Fruit fly (Drosophila melanogaster) whole organism, embryonic: ENCODE data around the gene CG7650.
A peak's percentile ranks its signal among the peaks of the same experiment; 100 is the strongest.

Source experiments
- BEAF-32 ChIP-seq: fragments of 200-800 bp; sonication (Bioruptor generic); optimal IDR thresholded peaks from 3 replicates; lab custom pipeline; 2017; ENCODE audit warnings: missing biosample characterization, missing genetic modification characterization, mild to moderate bottlenecking, moderate library complexity, missing genetic modification reagents
- Bgb ChIP-seq: fragments of 200-800 bp; sonication (Bioruptor generic); IDR thresholded peaks from 2 replicates; pipeline ENCODE4 v1.3.6; 2022; ENCODE audit warnings: missing biosample characterization, missing genetic modification characterization; ENCODE audit not compliant: partially characterized antibody
- CG10462 ChIP-seq: fragments of 200-800 bp; sonication (Bioruptor generic); optimal IDR thresholded peaks from 2 replicates; lab custom pipeline; 2016; ENCODE audit warnings: missing biosample characterization, missing genetic modification characterization
- CG10543 ChIP-seq: fragments of 200-800 bp; sonication (Bioruptor generic); optimal IDR thresholded peaks from 3 replicates; lab custom pipeline; 2017; ENCODE audit warnings: missing biosample characterization, mild to moderate bottlenecking, missing genetic modification characterization, moderate library complexity
- CG11723 ChIP-seq: fragments of 200-800 bp; sonication (Bioruptor generic); optimal IDR thresholded peaks from 2 replicates; lab custom pipeline; 2017; ENCODE audit warnings: missing biosample characterization, mild to moderate bottlenecking, missing genetic modification characterization
- CG12104 ChIP-seq: fragments of 200-800 bp; sonication (Bioruptor generic); optimal IDR thresholded peaks from 3 replicates; lab custom pipeline; 2016; ENCODE audit warnings: missing biosample characterization, missing genetic modification characterization
- CG12155 ChIP-seq: fragments of 200-800 bp; sonication (Bioruptor generic); optimal IDR thresholded peaks from 3 replicates; lab custom pipeline; 2016; ENCODE audit warnings: missing biosample characterization, missing genetic modification characterization
- CG12769 ChIP-seq: fragments of 200-800 bp; sonication (Bioruptor generic); optimal IDR thresholded peaks from 2 replicates; lab custom pipeline; 2019; ENCODE audit warnings: missing biosample characterization, mild to moderate bottlenecking, missing genetic modification characterization, moderate library complexity
- CG13296 ChIP-seq: fragments of 200-800 bp; sonication (Bioruptor generic); optimal IDR thresholded peaks from 3 replicates; lab custom pipeline; 2018; ENCODE audit warnings: missing biosample characterization, mild to moderate bottlenecking, missing genetic modification characterization
- CG14014 ChIP-seq: fragments of 200-800 bp; sonication (Bioruptor generic); IDR thresholded peaks from 2 replicates; pipeline ENCODE4 v1.3.6; 2022; ENCODE audit warnings: missing biosample characterization, missing genetic modification characterization
- CG15479 ChIP-seq: fragments of 200-800 bp; sonication (Bioruptor generic); optimal IDR thresholded peaks from 3 replicates; lab custom pipeline; 2019; ENCODE audit warnings: missing biosample characterization, mild to moderate bottlenecking, missing genetic modification characterization, moderate library complexity
- CG1603 ChIP-seq: fragments of 200-800 bp; sonication (Bioruptor generic); optimal IDR thresholded peaks from 2 replicates; lab custom pipeline; 2019; ENCODE audit warnings: missing biosample characterization, mild to moderate bottlenecking, missing genetic modification characterization, moderate library complexity
- CG31441 ChIP-seq: fragments of 200-800 bp; sonication (Bioruptor generic); IDR thresholded peaks from 2 replicates; pipeline ENCODE4 v1.3.6; 2022; ENCODE audit warnings: missing biosample characterization, missing genetic modification characterization
- CG33557 ChIP-seq: fragments of 200-800 bp; sonication (Bioruptor generic); optimal IDR thresholded peaks from 2 replicates; lab custom pipeline; 2019; ENCODE audit warnings: missing biosample characterization, mild to moderate bottlenecking, missing genetic modification characterization, moderate library complexity
- CG3847 ChIP-seq: fragments of 200-800 bp; sonication (Bioruptor generic); IDR thresholded peaks from 2 replicates; pipeline ENCODE4 v1.3.6; 2022; ENCODE audit warnings: missing biosample characterization, missing genetic modification characterization
- CG4617 ChIP-seq: fragments of 200-800 bp; sonication (Bioruptor generic); optimal IDR thresholded peaks from 3 replicates; lab custom pipeline; 2016; ENCODE audit warnings: missing biosample characterization, missing genetic modification characterization, borderline replicate concordance
- CG4707 ChIP-seq: fragments of 200-800 bp; sonication (Bioruptor generic); optimal IDR thresholded peaks from 2 replicates; lab custom pipeline; 2018; ENCODE audit warnings: missing biosample characterization, mild to moderate bottlenecking, missing genetic modification characterization, moderate library complexity
- CG4820 ChIP-seq: fragments of 200-800 bp; sonication (Bioruptor generic); optimal IDR thresholded peaks from 3 replicates; lab custom pipeline; 2016; ENCODE audit warnings: missing biosample characterization, missing genetic modification characterization
- CG6813 ChIP-seq: fragments of 200-800 bp; sonication (Bioruptor generic); optimal IDR thresholded peaks from 2 replicates; lab custom pipeline; 2017; ENCODE audit warnings: missing biosample characterization, missing genetic modification characterization, mild to moderate bottlenecking, moderate library complexity, missing genetic modification reagents
- CG8478 ChIP-seq: fragments of >200 bp; optimal IDR thresholded peaks from 2 replicates; lab custom pipeline; 2018
- CG8765 ChIP-seq: fragments of 200-800 bp; sonication (Bioruptor generic); IDR thresholded peaks from 2 replicates; pipeline ENCODE4 v1.3.6; 2022; ENCODE audit warnings: missing biosample characterization, missing genetic modification characterization
- CG9215 ChIP-seq: fragments of 200-800 bp; sonication (Bioruptor generic); IDR thresholded peaks from 2 replicates; pipeline ENCODE4 v1.3.6; 2022; ENCODE audit warnings: missing biosample characterization, missing genetic modification characterization
- CG9932 ChIP-seq: fragments of 200-800 bp; sonication (Bioruptor generic); IDR thresholded peaks from 2 replicates; pipeline ENCODE4 v1.3.6; 2022; ENCODE audit warnings: missing biosample characterization, missing genetic modification characterization
- Eip74EF ChIP-seq, 2 experiments: fragments of 200-800 bp in 1 of 2; fragments of >200 bp in 1 of 2; sonication (Bioruptor generic) in 1 of 2; optimal IDR thresholded peaks; 2 replicates each; lab custom pipeline; 2017 to 2019; ENCODE audit warnings: missing biosample characterization in 2 of 2, missing genetic modification characterization in 2 of 2, mild to moderate bottlenecking in 1 of 2, moderate library complexity in 1 of 2
- H2.0 ChIP-seq: fragments of 200-800 bp; sonication (Bioruptor generic); IDR thresholded peaks from 2 replicates; pipeline ENCODE4 v1.3.6; 2022; ENCODE audit warnings: missing biosample characterization, missing genetic modification characterization
- HLH54F ChIP-seq: fragments of 200-800 bp; sonication (Bioruptor generic); optimal IDR thresholded peaks from 3 replicates; lab custom pipeline; 2016; ENCODE audit warnings: missing biosample characterization, missing genetic modification characterization
- MBD-R2 ChIP-seq: fragments of 200-800 bp; sonication (Bioruptor generic); IDR thresholded peaks from 2 replicates; pipeline ENCODE4 v1.3.6; 2022; ENCODE audit warnings: missing biosample characterization, missing genetic modification characterization
- Max ChIP-seq: fragments of 200-800 bp; sonication (Bioruptor generic); optimal IDR thresholded peaks from 2 replicates; lab custom pipeline; 2016; ENCODE audit warnings: missing biosample characterization, mild to moderate bottlenecking, missing genetic modification characterization
- NFAT ChIP-seq: fragments of 200-800 bp; sonication (Bioruptor generic); IDR thresholded peaks from 2 replicates; pipeline ENCODE4 v1.3.6; 2022; ENCODE audit warnings: missing biosample characterization, missing genetic modification characterization
- Rfx ChIP-seq: fragments of 200-800 bp; sonication (Bioruptor generic); IDR thresholded peaks from 2 replicates; pipeline ENCODE4 v1.3.6; 2022; ENCODE audit warnings: missing biosample characterization, missing genetic modification characterization
- Rx ChIP-seq: fragments of 200-800 bp; sonication (Bioruptor generic); IDR thresholded peaks from 2 replicates; pipeline ENCODE4 v1.3.6; 2022; ENCODE audit warnings: missing biosample characterization, missing genetic modification characterization
- Spps ChIP-seq: fragments of 200-800 bp; sonication (Bioruptor generic); optimal IDR thresholded peaks from 2 replicates; lab custom pipeline; 2018; ENCODE audit warnings: missing biosample characterization, mild to moderate bottlenecking, missing genetic modification characterization
- Xbp1 ChIP-seq: fragments of 200-800 bp; sonication (Bioruptor generic); optimal IDR thresholded peaks from 3 replicates; lab custom pipeline; 2016; ENCODE audit warnings: missing biosample characterization, mild to moderate bottlenecking, missing genetic modification characterization
- ato ChIP-seq: fragments of 200-800 bp; sonication (Bioruptor generic); IDR thresholded peaks from 2 replicates; pipeline ENCODE4 v1.3.6; 2022; ENCODE audit warnings: missing biosample characterization, missing genetic modification characterization; ENCODE audit not compliant: partially characterized antibody
- bab2 ChIP-seq: fragments of 200-800 bp; sonication (Bioruptor generic); optimal IDR thresholded peaks from 2 replicates; lab custom pipeline; 2016; ENCODE audit warnings: missing biosample characterization, missing genetic modification characterization
- btn ChIP-seq: fragments of 200-800 bp; sonication (Bioruptor generic); optimal IDR thresholded peaks from 2 replicates; lab custom pipeline; 2016; ENCODE audit warnings: missing biosample characterization, missing genetic modification characterization
- cas ChIP-seq: fragments of 200-800 bp; sonication (Bioruptor generic); IDR thresholded peaks from 2 replicates; pipeline ENCODE4 v1.3.6; 2022; ENCODE audit warnings: missing biosample characterization, missing genetic modification characterization
- chinmo ChIP-seq: fragments of 200-800 bp; sonication (Bioruptor generic); IDR thresholded peaks from 4 replicates; pipeline ENCODE4 v1.3.6; 2022; ENCODE audit warnings: missing biosample characterization, missing genetic modification characterization; ENCODE audit not compliant: partially characterized antibody
- dpn ChIP-seq, 2 experiments: fragments of 200-800 bp; sonication (Bioruptor generic); optimal IDR thresholded peaks; 3 replicates each; lab custom pipeline; 2016; ENCODE audit warnings: missing biosample characterization in 2 of 2, missing genetic modification characterization in 2 of 2
- grn ChIP-seq: fragments of 200-800 bp; sonication (Bioruptor generic); optimal IDR thresholded peaks from 3 replicates; lab custom pipeline; 2017; ENCODE audit warnings: missing biosample characterization, missing genetic modification characterization
- gt ChIP-seq: fragments of 200-800 bp; sonication (Bioruptor generic); IDR thresholded peaks from 2 replicates; pipeline ENCODE4 v1.3.6; 2022; ENCODE audit warnings: missing biosample characterization, missing genetic modification characterization
- phol ChIP-seq: fragments of 200-800 bp; sonication (Bioruptor generic); optimal IDR thresholded peaks from 3 replicates; lab custom pipeline; 2018; ENCODE audit warnings: missing biosample characterization, mild to moderate bottlenecking, missing genetic modification characterization, moderate library complexity
- repo ChIP-seq: fragments of 200-800 bp; sonication (Bioruptor generic); optimal IDR thresholded peaks from 2 replicates; lab custom pipeline; 2016; ENCODE audit warnings: missing biosample characterization, missing genetic modification characterization
- row ChIP-seq: fragments of 200-800 bp; sonication (Bioruptor generic); IDR thresholded peaks from 3 replicates; pipeline ENCODE4 v1.3.6; 2022; ENCODE audit warnings: missing biosample characterization, missing genetic modification characterization
- sima ChIP-seq: fragments of 200-800 bp; sonication (Bioruptor generic); optimal IDR thresholded peaks from 2 replicates; lab custom pipeline; 2016; ENCODE audit warnings: missing biosample characterization, missing genetic modification characterization
- sob ChIP-seq: fragments of 200-800 bp; sonication (Bioruptor generic); IDR thresholded peaks from 2 replicates; pipeline ENCODE4 v1.3.6; 2022; ENCODE audit warnings: missing biosample characterization, missing genetic modification characterization
- stc ChIP-seq: fragments of 200-800 bp; sonication (Bioruptor generic); IDR thresholded peaks from 2 replicates; pipeline ENCODE4 v1.3.6; 2022; ENCODE audit warnings: missing biosample characterization, missing genetic modification characterization
- stwl ChIP-seq: fragments of 200-800 bp; sonication (Bioruptor generic); optimal IDR thresholded peaks from 3 replicates; lab custom pipeline; 2018; ENCODE audit warnings: missing biosample characterization, mild to moderate bottlenecking, missing genetic modification characterization, moderate library complexity
- twi ChIP-seq: fragments of 200-800 bp; optimal IDR thresholded peaks from 2 replicates; lab custom pipeline; 2019; ENCODE audit warnings: missing biosample characterization, mild to moderate bottlenecking, missing genetic modification characterization, moderate library complexity

Gene CG7650

dm6 chr3L:15563058-15563850 lies 46.9 kb downstream of the CG7650 start, which contains the start of the genes CG7739 and SCCRO (continued):
- TF ChIP-seq H2.0 (GFP tag; lab: Robert Waterston, UW) (peak; percentile 81), HLH54F (no peak), btn (GFP tag; lab: Kevin White, UChicago) (no peak), BEAF-32 (GFP tag; lab: Kevin White, UChicago) (peak; percentile 67), twi (no peak), CG12769 (tag; lab: Kevin White, UChicago) (no peak), NFAT (GFP tag; lab: Robert Waterston, UW) (peak; percentile 70), CG11723 (GFP tag; lab: Kevin White, UChicago) (no peak), CG12104 (peak; percentile 1), cas (peak; percentile 78), Bgb (no peak), CG8765 (GFP tag; lab: Robert Waterston, UW) (peak; percentile 53; the same call in 1 of the 2 replicates), CG10462 (GFP tag; lab: Kevin White, UChicago) (no peak), CG4617 (peak; percentile 96), dpn (GFP tag; optimal IDR thresholded peaks at IDR 0.05; lab: Kevin White, UChicago) (peak; percentile 22 to 23), CG4820 (GFP tag; lab: Kevin White, UChicago) (peak; percentile 5), Rfx (GFP tag; lab: Robert Waterston, UW) (peak; percentile 77), row (peak; percentile 66), CG9932 (GFP tag; lab: Robert Waterston, UW) (peak; percentile 81), Max (GFP tag; lab: Kevin White, UChicago) (peak; percentile 18), CG15479 (GFP tag; lab: Kevin White, UChicago) (no peak), chinmo (GFP tag; lab: Robert Waterston, UW) (0 out of 4 replicates have a peak, but pooled peaks have one; percentile 46), Rx (GFP tag; lab: Robert Waterston, UW) (peak; percentile 52; the same call in 1 of the 2 replicates), CG9215 (peak; percentile 53), CG4707 (no peak), grn (GFP tag; lab: Kevin White, UChicago) (no peak), bab2 (GFP tag; lab: Kevin White, UChicago) (no peak), CG1603 (tag; lab: Kevin White, UChicago) (peak; percentile 42), CG33557 (GFP tag; lab: Kevin White, UChicago) (no peak), phol (peak; percentile 70), CG10543 (GFP tag; lab: Kevin White, UChicago) (peak; percentile 50), ato (GFP tag; lab: Robert Waterston, UW) (no peak), gt (no peak), CG8478 (lab: Kevin White, UChicago) (no peak), Xbp1 (GFP tag; lab: Kevin White, UChicago) (peak; percentile 71), CG14014 (GFP tag; lab: Robert Waterston, UW) (peak; percentile 76; the same call in 1 of the 2 replicates), MBD-R2 (GFP tag; lab: Robert Waterston, UW) (peak; percentile 77), stwl (tag; lab: Kevin White, UChicago) (peak; percentile 33), CG6813 (no peak), Eip74EF (GFP tag; optimal IDR thresholded peaks at IDR 0.05; lab: Kevin White, UChicago) (no peak), CG3847 (GFP tag; lab: Robert Waterston, UW) (peak; percentile 53), CG31441 (GFP tag; lab: Robert Waterston, UW) (peak; percentile 81), sob (peak; percentile 70), Spps (tag; lab: Kevin White, UChicago) (no peak), CG12155 (GFP tag; lab: Kevin White, UChicago) (peak; percentile 46), repo (GFP tag; lab: Kevin White, UChicago) (no peak), CG13296 (GFP tag; lab: Kevin White, UChicago) (peak; percentile 51), sima (GFP tag; lab: Kevin White, UChicago) (no peak), stc (GFP tag; lab: Robert Waterston, UW) (peak; percentile 54; the same call in 1 of the 2 replicates)
